Fruit fly (Drosophila melanogaster) whole organism, embryonic: Measurements from ENCODE around the gene chb.

Experiments
- Atf3 ChIP-seq: fragments of 200-800 bp; sonication (Bioruptor generic); optimal IDR thresholded peaks from 3 replicates; lab custom pipeline; 2016; ENCODE audit warnings: missing biosample characterization, missing genetic modification characterization
- Atf6 ChIP-seq: fragments of 200-800 bp; sonication (Bioruptor generic); IDR thresholded peaks from 2 replicates; pipeline ENCODE4 v1.3.6; 2022; ENCODE audit warnings: missing biosample characterization, missing genetic modification characterization
- CG1024 ChIP-seq: fragments of 200-800 bp; sonication (Bioruptor generic); IDR thresholded peaks from 2 replicates; pipeline ENCODE4 v1.3.6; 2022; ENCODE audit warnings: missing biosample characterization, missing genetic modification characterization
- CG10654 ChIP-seq: fragments of 200-800 bp; sonication (Bioruptor generic); optimal IDR thresholded peaks from 2 replicates; lab custom pipeline; 2016; ENCODE audit warnings: missing biosample characterization, missing genetic modification characterization
- CG13287 ChIP-seq: fragments of 200-800 bp; sonication (Bioruptor generic); IDR thresholded peaks from 2 replicates; pipeline ENCODE4 v1.3.6; 2022; ENCODE audit warnings: missing biosample characterization, missing genetic modification characterization; ENCODE audit not compliant: partially characterized antibody
- CG13424 ChIP-seq: fragments of 200-800 bp; sonication (Bioruptor generic); optimal IDR thresholded peaks from 2 replicates; lab custom pipeline; 2019; ENCODE audit warnings: missing biosample characterization, mild to moderate bottlenecking, missing genetic modification characterization, moderate library complexity
- CG17802 ChIP-seq: fragments of 200-800 bp; sonication (Bioruptor generic); optimal IDR thresholded peaks from 2 replicates; lab custom pipeline; 2018; ENCODE audit warnings: missing biosample characterization, mild to moderate bottlenecking, missing genetic modification characterization, moderate library complexity
- CG1792 ChIP-seq: fragments of 200-800 bp; sonication (Bioruptor generic); optimal IDR thresholded peaks from 2 replicates; lab custom pipeline; 2016; ENCODE audit warnings: missing biosample characterization, missing genetic modification characterization
- CG18619 ChIP-seq: fragments of 200-800 bp; sonication (Bioruptor generic); optimal IDR thresholded peaks from 3 replicates; lab custom pipeline; 2017; ENCODE audit warnings: missing biosample characterization, mild to moderate bottlenecking, missing genetic modification characterization
- CG2889 ChIP-seq: fragments of 200-800 bp; sonication (Bioruptor generic); IDR thresholded peaks from 3 replicates; pipeline ENCODE4 v1.3.6; 2022; ENCODE audit warnings: missing biosample characterization, missing genetic modification characterization
- CG34376 ChIP-seq: fragments of 200-800 bp; sonication (Bioruptor generic); optimal IDR thresholded peaks from 2 replicates; lab custom pipeline; 2018; ENCODE audit warnings: missing biosample characterization, mild to moderate bottlenecking, missing genetic modification characterization
- CG4360 ChIP-seq: fragments of 200-800 bp; sonication (Bioruptor generic); IDR thresholded peaks from 2 replicates; pipeline ENCODE4 v1.3.6; 2022; ENCODE audit warnings: missing biosample characterization, missing genetic modification characterization
- CG5180 ChIP-seq: fragments of 200-800 bp; sonication (Bioruptor generic); optimal IDR thresholded peaks from 3 replicates; lab custom pipeline; 2017; ENCODE audit warnings: missing biosample characterization, missing genetic modification characterization, mild to moderate bottlenecking, moderate library complexity, missing genetic modification reagents
- CG6765 ChIP-seq: fragments of 200-800 bp; sonication (Bioruptor generic); optimal IDR thresholded peaks from 3 replicates; lab custom pipeline; 2017; ENCODE audit warnings: missing biosample characterization, mild to moderate bottlenecking, missing genetic modification characterization
- CG7556 ChIP-seq: fragments of 200-800 bp; sonication (Bioruptor generic); optimal IDR thresholded peaks from 2 replicates; lab custom pipeline; 2017; ENCODE audit warnings: missing biosample characterization, mild to moderate bottlenecking, missing genetic modification characterization
- CG7963 ChIP-seq: fragments of 200-800 bp; sonication (Bioruptor generic); IDR thresholded peaks from 3 replicates; pipeline ENCODE4 v1.3.6; 2022; ENCODE audit warnings: missing biosample characterization, missing genetic modification characterization; ENCODE audit not compliant: partially characterized antibody
- CG8944 ChIP-seq: fragments of 200-800 bp; sonication (Bioruptor generic); optimal IDR thresholded peaks from 3 replicates; lab custom pipeline; 2016; ENCODE audit warnings: missing biosample characterization, missing genetic modification characterization
- CkIIα-i1 ChIP-seq: fragments of 200-800 bp; sonication (Bioruptor generic); IDR thresholded peaks from 2 replicates; pipeline ENCODE4 v1.3.6; 2022; ENCODE audit warnings: missing biosample characterization, missing genetic modification characterization
- CoRest ChIP-seq: fragments of 200-800 bp; sonication (Bioruptor generic); optimal IDR thresholded peaks from 3 replicates; lab custom pipeline; 2018; ENCODE audit warnings: missing biosample characterization, mild to moderate bottlenecking, missing genetic modification characterization, moderate library complexity
- Doc2 ChIP-seq: fragments of 200-800 bp; sonication (Bioruptor generic); IDR thresholded peaks from 2 replicates; pipeline ENCODE4 v1.3.6; 2022; ENCODE audit warnings: missing biosample characterization, missing genetic modification characterization
- ERR ChIP-seq: fragments of 200-800 bp; sonication (Bioruptor generic); optimal IDR thresholded peaks from 2 replicates; lab custom pipeline; 2016; ENCODE audit warnings: missing biosample characterization, missing genetic modification characterization
- Hr78 ChIP-seq, 2 experiments: fragments of 200-800 bp in 1 of 2; fragments of >200 bp in 1 of 2; sonication (Bioruptor generic) in 1 of 2; optimal IDR thresholded peaks; 2 replicates each; lab custom pipeline; 2017 to 2019; ENCODE audit warnings: missing biosample characterization in 2 of 2, missing genetic modification characterization in 2 of 2, mild to moderate bottlenecking in 1 of 2, moderate library complexity in 1 of 2
- Hsf ChIP-seq: fragments of 200-800 bp; sonication (Bioruptor generic); optimal IDR thresholded peaks from 3 replicates; lab custom pipeline; 2016; ENCODE audit warnings: missing biosample characterization, missing genetic modification characterization
- MTF-1 ChIP-seq: fragments of 200-800 bp; sonication (Bioruptor generic); optimal IDR thresholded peaks from 2 replicates; lab custom pipeline; 2018; ENCODE audit warnings: missing biosample characterization, mild to moderate bottlenecking, missing genetic modification characterization, borderline replicate concordance
- Mrtf ChIP-seq: fragments of 200-800 bp; sonication (Bioruptor generic); IDR thresholded peaks from 3 replicates; pipeline ENCODE4 v1.3.6; 2022; ENCODE audit warnings: missing biosample characterization, missing genetic modification characterization
- NK7.1 ChIP-seq: fragments of 200-800 bp; sonication (Bioruptor generic); optimal IDR thresholded peaks from 3 replicates; lab custom pipeline; 2016; ENCODE audit warnings: missing biosample characterization, missing genetic modification characterization
- Ptx1 ChIP-seq: fragments of 200-800 bp; sonication (Bioruptor generic); IDR thresholded peaks from 2 replicates; pipeline ENCODE4 v1.3.6; 2022; ENCODE audit warnings: missing biosample characterization, missing genetic modification characterization
- Spps ChIP-seq: fragments of 200-800 bp; sonication (Bioruptor generic); optimal IDR thresholded peaks from 2 replicates; lab custom pipeline; 2018; ENCODE audit warnings: missing biosample characterization, mild to moderate bottlenecking, missing genetic modification characterization
- TFAM ChIP-seq: fragments of 200-800 bp; sonication (Bioruptor generic); optimal IDR thresholded peaks from 2 replicates; lab custom pipeline; 2017; ENCODE audit warnings: missing biosample characterization, missing genetic modification characterization, inconsistent platforms
- Usf ChIP-seq: fragments of 200-800 bp; sonication (Bioruptor generic); optimal IDR thresholded peaks from 2 replicates; lab custom pipeline; 2017; ENCODE audit warnings: missing genotype, missing biosample characterization, missing genetic modification characterization
- Xbp1 ChIP-seq: fragments of 200-800 bp; sonication (Bioruptor generic); optimal IDR thresholded peaks from 3 replicates; lab custom pipeline; 2016; ENCODE audit warnings: missing biosample characterization, mild to moderate bottlenecking, missing genetic modification characterization
- amos ChIP-seq: fragments of 200-800 bp; sonication (Bioruptor generic); IDR thresholded peaks from 2 replicates; pipeline ENCODE4 v1.3.6; 2022; ENCODE audit warnings: missing biosample characterization, missing genetic modification characterization; ENCODE audit not compliant: partially characterized antibody
- ap ChIP-seq: fragments of 200-800 bp; sonication (Bioruptor generic); IDR thresholded peaks from 2 replicates; pipeline ENCODE4 v1.3.6; 2022; ENCODE audit warnings: missing biosample characterization, missing genetic modification characterization
- az2 ChIP-seq: fragments of 200-800 bp; sonication (Bioruptor generic); optimal IDR thresholded peaks from 3 replicates; lab custom pipeline; 2016; ENCODE audit warnings: missing biosample characterization, missing genetic modification characterization
- caup ChIP-seq: fragments of 200-800 bp; sonication (Bioruptor generic); optimal IDR thresholded peaks from 3 replicates; lab custom pipeline; 2017; ENCODE audit warnings: missing biosample characterization, mild to moderate bottlenecking, missing genetic modification characterization, moderate library complexity; ENCODE audit not compliant: severe bottlenecking
- chif ChIP-seq, 2 experiments: fragments of 200-800 bp; sonication (Bioruptor generic); optimal IDR thresholded peaks; 3 replicates each; lab custom pipeline; 2016; ENCODE audit warnings: missing biosample characterization in 2 of 2, missing genetic modification characterization in 2 of 2
- crc ChIP-seq: fragments of 200-800 bp; sonication (Bioruptor generic); optimal IDR thresholded peaks from 2 replicates; lab custom pipeline; 2016; ENCODE audit warnings: missing biosample characterization, missing genetic modification characterization
- crp ChIP-seq, 2 experiments: fragments of 200-800 bp; sonication (Bioruptor generic); optimal IDR thresholded peaks; 2 replicates in 1 of 2; 3 replicates in 1 of 2; lab custom pipeline; 2017; ENCODE audit warnings: missing biosample characterization in 2 of 2, missing genetic modification characterization in 2 of 2, mild to moderate bottlenecking in 1 of 2, moderate library complexity in 1 of 2
- dmrt99B ChIP-seq: fragments of 200-800 bp; sonication (Bioruptor generic); optimal IDR thresholded peaks from 2 replicates; lab custom pipeline; 2018; ENCODE audit warnings: missing biosample characterization, mild to moderate bottlenecking, missing genetic modification characterization, moderate library complexity
- fd96Cb ChIP-seq: fragments of 200-800 bp; sonication (Bioruptor generic); optimal IDR thresholded peaks from 2 replicates; lab custom pipeline; 2018; ENCODE audit warnings: missing biosample characterization, mild to moderate bottlenecking, missing genetic modification characterization, moderate library complexity
- gt ChIP-seq: fragments of 200-800 bp; sonication (Bioruptor generic); IDR thresholded peaks from 2 replicates; pipeline ENCODE4 v1.3.6; 2022; ENCODE audit warnings: missing biosample characterization, missing genetic modification characterization
- jing ChIP-seq: fragments of 200-800 bp; sonication (Bioruptor generic); optimal IDR thresholded peaks from 2 replicates; lab custom pipeline; 2018; ENCODE audit warnings: missing biosample characterization, mild to moderate bottlenecking, missing genetic modification characterization
- kay ChIP-seq: fragments of 200-800 bp; sonication (Bioruptor generic); optimal IDR thresholded peaks from 2 replicates; lab custom pipeline; 2016; ENCODE audit warnings: missing biosample characterization, missing genetic modification characterization
- ken ChIP-seq: fragments of 200-800 bp; sonication (Bioruptor generic); IDR thresholded peaks from 3 replicates; pipeline ENCODE4 v1.3.6; 2022; ENCODE audit warnings: missing biosample characterization, missing genetic modification characterization
- kni ChIP-seq: fragments of 200-800 bp; sonication (Bioruptor generic); optimal IDR thresholded peaks from 3 replicates; lab custom pipeline; 2017; ENCODE audit warnings: mild to moderate bottlenecking, missing biosample characterization, missing genetic modification reagents, missing genetic modification characterization
- mld ChIP-seq: fragments of 200-800 bp; sonication (Bioruptor generic); IDR thresholded peaks from 3 replicates; pipeline ENCODE4 v1.3.6; 2022; ENCODE audit warnings: missing biosample characterization, missing genetic modification characterization; ENCODE audit not compliant: partially characterized antibody
- sens ChIP-seq: fragments of 200-800 bp; sonication (Bioruptor generic); peaks from one replicate; lab custom pipeline; 2016; ENCODE audit warnings: missing biosample characterization, missing genetic modification characterization
- shn ChIP-seq: fragments of 200-800 bp; sonication (Bioruptor generic); optimal IDR thresholded peaks from 3 replicates; lab custom pipeline; 2016; ENCODE audit warnings: missing biosample characterization, missing genetic modification characterization
- slou ChIP-seq: fragments of 200-800 bp; sonication (Bioruptor generic); optimal IDR thresholded peaks from 3 replicates; lab custom pipeline; 2016; ENCODE audit warnings: missing biosample characterization, missing genetic modification characterization
- wdn ChIP-seq: fragments of 200-800 bp; sonication (Bioruptor generic); IDR thresholded peaks from 2 replicates; pipeline ENCODE4 v1.3.6; 2022; ENCODE audit warnings: missing biosample characterization, missing genetic modification characterization
- zen ChIP-seq: fragments of 200-800 bp; sonication (Bioruptor generic); optimal IDR thresholded peaks from 3 replicates; lab custom pipeline; 2018; ENCODE audit warnings: missing biosample characterization, mild to moderate bottlenecking, missing genetic modification characterization, moderate library complexity

The chb gene

dm6 chr3L:21129682-21130081 lies 43.0 kb upstream of the chb start:
- TF ChIP-seq Doc2 (GFP tag; lab: Robert Waterston, UW) = 0 out of 2 replicates have a peak, but pooled peaks have one; percentile 30
- no peak for TF ChIP-seq zen (tag; lab: Kevin White, UChicago)
- no peak for TF ChIP-seq slou (GFP tag; lab: Kevin White, UChicago)
- TF ChIP-seq shn (GFP tag; lab: Kevin White, UChicago) = no peak
- no peak for TF ChIP-seq jing
- no peak for TF ChIP-seq Hsf (GFP tag; lab: Kevin White, UChicago)
- no peak for TF ChIP-seq ken (GFP tag; lab: Robert Waterston, UW)
- no peak for TF ChIP-seq amos
- no peak for TF ChIP-seq chif (GFP tag; optimal IDR thresholded peaks at IDR 0.05; lab: Kevin White, UChicago)
- no peak for TF ChIP-seq kay (GFP tag; lab: Kevin White, UChicago)
- no peak for TF ChIP-seq Ptx1 (GFP tag; lab: Robert Waterston, UW)
- no peak for TF ChIP-seq Xbp1 (GFP tag; lab: Kevin White, UChicago)
- TF ChIP-seq CG17802 (tag; lab: Kevin White, UChicago) = no peak
- no peak for TF ChIP-seq CG13287
- TF ChIP-seq ERR (GFP tag; lab: Kevin White, UChicago) = no peak
- TF ChIP-seq kni (GFP tag; lab: Kevin White, UChicago) = peak; percentile 11
- no peak for TF ChIP-seq mld
- TF ChIP-seq CG34376 (GFP tag; lab: Kevin White, UChicago) = no peak
- TF ChIP-seq CoRest = no peak
- no peak for TF ChIP-seq Spps
- no peak for TF ChIP-seq NK7.1 (GFP tag; lab: Kevin White, UChicago)
- no peak for TF ChIP-seq TFAM (GFP tag; lab: Kevin White, UChicago)
- no peak for TF ChIP-seq crp (GFP tag; optimal IDR thresholded peaks at IDR 0.05; lab: Kevin White, UChicago)
- TF ChIP-seq CG13424 (tag; lab: Kevin White, UChicago) = no peak
- TF ChIP-seq Atf3 = no peak
- no peak for TF ChIP-seq az2
- no peak for TF ChIP-seq CG18619 (GFP tag; lab: Kevin White, UChicago)
- TF ChIP-seq CG8944 (GFP tag; lab: Kevin White, UChicago) = no peak
- TF ChIP-seq caup = no peak
- no peak for TF ChIP-seq CG2889 (GFP tag; lab: Robert Waterston, UW)
- no peak for TF ChIP-seq CG10654 (GFP tag; lab: Kevin White, UChicago)
- TF ChIP-seq CkIIα-i1 (GFP tag; lab: Robert Waterston, UW) = no peak
- no peak for TF ChIP-seq MTF-1
- no peak for TF ChIP-seq dmrt99B
- peak in 1 of 2 experiments; percentile 34 for TF ChIP-seq Hr78 (GFP tag; optimal IDR thresholded peaks at IDR 0.05; lab: Kevin White, UChicago)
- TF ChIP-seq Mrtf (GFP tag; lab: Robert Waterston, UW) = no peak
- peak; percentile 59 for TF ChIP-seq sens
- TF ChIP-seq wdn (GFP tag; lab: Robert Waterston, UW) = no peak
- TF ChIP-seq gt (GFP tag; lab: Robert Waterston, UW) = no peak
- TF ChIP-seq CG4360 (GFP tag; lab: Robert Waterston, UW) = peak; percentile 80
- TF ChIP-seq CG5180 (GFP tag; lab: Kevin White, UChicago) = peak; percentile 62
- no peak for TF ChIP-seq ap (GFP tag; lab: Robert Waterston, UW)
- no peak for TF ChIP-seq Atf6
- TF ChIP-seq CG1792 = no peak
- no peak for TF ChIP-seq CG6765
- TF ChIP-seq CG7556 (GFP tag; lab: Kevin White, UChicago) = no peak
- TF ChIP-seq CG1024 = no peak
- no peak for TF ChIP-seq crc (GFP tag; lab: Kevin White, UChicago)
- no peak for TF ChIP-seq Usf
- TF ChIP-seq fd96Cb (tag; lab: Kevin White, UChicago) = no peak
- TF ChIP-seq CG7963 (GFP tag; lab: Robert Waterston, UW) = no peak
